Worm (Caenorhabditis elegans) whole organism, L2 larva: ENCODE results near the gene F46G10.2.

Experiments
- blmp-1 ChIP-seq: sonication (generic microtip); optimal IDR thresholded peaks from 2 replicates; lab custom pipeline; 2017; ENCODE audit warnings: missing genetic modification characterization, mild to moderate bottlenecking, missing compliant biosample characterization, antibody characterized with exemption, moderate library complexity; ENCODE audit not compliant: insufficient read depth
- egl-27 ChIP-seq: sonication (generic microtip); optimal IDR thresholded peaks from 3 replicates; lab custom pipeline; 2017; ENCODE audit warnings: missing biosample characterization, missing genetic modification reagents, missing genetic modification characterization
- lin-11 ChIP-seq: fragments of 150-350 bp; sonication (generic microtip); optimal IDR thresholded peaks from 2 replicates; lab custom pipeline; 2014; ENCODE audit warnings: missing biosample characterization, missing genetic modification characterization, inconsistent platforms, mixed read lengths
- lin-13 ChIP-seq: fragments of 150-350 bp; optimal IDR thresholded peaks from 2 replicates; lab custom pipeline; 2014; ENCODE audit warnings: missing biosample characterization, missing genetic modification reagents, missing genetic modification characterization
- lsy-2 ChIP-seq, 2 experiments: fragments of 150-350 bp in 1 of 2; sonication (generic microtip) in 1 of 2; optimal IDR thresholded peaks; 2 replicates each; lab custom pipeline; 2014 to 2017; ENCODE audit warnings: missing biosample characterization in 2 of 2, missing genetic modification characterization in 2 of 2
- mdl-1 ChIP-seq, 2 experiments: fragments of 150-350 bp in 1 of 2; sonication (generic microtip) in 1 of 2; optimal IDR thresholded peaks; 2 replicates each; lab custom pipeline; 2017; ENCODE audit warnings: missing biosample characterization in 2 of 2, missing genetic modification characterization in 2 of 2
- nhr-11 ChIP-seq: fragments of 150-350 bp; optimal IDR thresholded peaks from 2 replicates; lab custom pipeline; 2014; ENCODE audit warnings: missing biosample characterization, missing genetic modification characterization
- nhr-237 ChIP-seq: fragments of 150-350 bp; optimal IDR thresholded peaks from 2 replicates; lab custom pipeline; 2014; ENCODE audit warnings: missing biosample characterization, missing genetic modification characterization
- unc-62 ChIP-seq: fragments of 150-350 bp; optimal IDR thresholded peaks from 2 replicates; lab custom pipeline; 2014; ENCODE audit warnings: missing biosample characterization, missing genetic modification reagents, missing genetic modification characterization
- zag-1 ChIP-seq: fragments of 150-350 bp; optimal IDR thresholded peaks from 2 replicates; lab custom pipeline; 2014; ENCODE audit warnings: missing biosample characterization, missing genetic modification characterization

DNA sequence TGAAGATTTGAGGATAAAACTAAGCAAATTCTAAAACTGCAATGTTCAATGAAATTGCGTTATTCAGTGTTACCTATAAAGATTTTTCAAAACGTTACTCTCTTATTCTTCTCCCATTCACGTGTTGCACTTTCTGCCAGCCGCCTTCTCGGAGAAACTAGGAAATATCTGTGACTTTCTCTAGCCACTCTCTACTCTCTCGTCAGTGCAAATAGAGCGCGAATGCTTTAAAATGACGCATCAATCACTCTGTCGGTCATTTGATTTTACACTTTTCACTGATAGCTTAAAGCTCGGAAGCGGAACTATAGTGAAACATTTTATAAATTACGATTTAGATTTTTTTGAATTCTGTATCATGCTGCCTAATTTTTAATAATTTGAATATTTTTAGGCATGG is 6.1 kb downstream of the F46G10.2 start:
- TF ChIP-seq egl-27 (tag; lab: Kevin White, UChicago) (peak; percentile 70), lin-11 (tag; lab: Kevin White, UChicago) (peak; percentile 28), unc-62 (GFP tag; lab: Kevin White, UChicago) (no peak), zag-1 (tag; lab: Kevin White, UChicago) (peak; percentile 57), nhr-11 (tag; lab: Kevin White, UChicago) (no peak), blmp-1 (tag; lab: Kevin White, UChicago) (peak; percentile 69), lin-13 (GFP tag; lab: Kevin White, UChicago) (peak; percentile 64), lsy-2 (tag; optimal IDR thresholded peaks at IDR 0.05; lab: Kevin White, UChicago) (peak in 1 of 2 experiments; percentile 81), mdl-1 (tag; optimal IDR thresholded peaks at IDR 0.05; lab: Kevin White, UChicago) (peak; percentile 20 to 76), nhr-237 (no peak)
